Fruit fly (Drosophila melanogaster) whole organism: ENCODE data around the gene EloB.

ENCODE experiments used
- CG8478 ChIP-seq: fragments of >200 bp; optimal IDR thresholded peaks from 2 replicates; lab custom pipeline; 2018; ENCODE audit warnings: inconsistent platforms
- EcR ChIP-seq, 2 experiments: fragments of >200 bp; optimal IDR thresholded peaks; 2 replicates each; lab custom pipeline; 2017; ENCODE audit warnings: missing biosample characterization in 2 of 2, missing genetic modification characterization in 2 of 2, missing genetic modification reagents in 2 of 2
- pan ChIP-seq: fragments of >200 bp; optimal IDR thresholded peaks from 2 replicates; lab custom pipeline; 2017
- psq ChIP-seq: fragments of >200 bp; optimal IDR thresholded peaks from 2 replicates; lab custom pipeline; 2017

DNA sequence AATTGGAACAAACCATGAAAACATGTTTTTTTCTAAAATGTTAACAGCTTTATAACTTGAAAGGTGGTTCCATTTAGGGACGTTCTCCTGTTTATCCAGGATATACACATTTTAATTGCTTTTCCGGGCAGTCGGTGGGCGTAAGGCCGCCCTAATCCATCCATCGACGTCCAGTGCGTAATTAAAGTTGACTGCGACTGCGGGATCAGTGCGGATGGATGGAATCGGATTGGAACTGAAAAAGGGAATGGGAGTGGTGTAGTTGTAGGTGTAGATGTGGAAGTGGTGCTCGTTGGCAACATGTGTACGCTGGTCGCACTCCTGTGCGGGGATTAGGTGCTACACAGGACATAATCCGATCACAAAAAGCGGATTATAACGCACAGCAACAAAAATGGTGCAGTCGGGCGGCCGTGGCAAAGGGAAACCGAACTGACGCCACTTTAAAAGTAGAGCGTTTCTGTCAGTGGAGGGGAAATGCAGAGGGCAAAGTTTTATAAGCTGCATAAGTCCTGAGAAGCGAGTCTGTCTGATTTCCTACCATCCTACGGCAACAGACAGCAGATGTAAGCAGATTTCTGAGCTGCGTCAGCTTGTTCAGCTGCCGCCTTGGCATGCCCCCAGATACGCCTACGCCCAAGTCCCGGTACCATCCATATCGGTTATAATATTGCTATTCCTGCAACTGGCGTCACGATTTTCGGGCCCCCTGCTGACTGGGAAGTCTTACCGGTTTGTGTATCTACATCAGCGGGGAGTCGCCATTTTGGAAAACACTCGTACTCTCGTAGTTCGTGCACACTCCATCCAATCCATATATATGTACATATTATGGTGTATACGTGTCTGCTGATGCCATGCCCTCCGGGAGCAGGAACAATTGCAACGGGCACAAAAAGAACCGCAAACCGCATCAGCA, 18.0 kb upstream of the EloB start:
- no peak for TF ChIP-seq psq (lab: Kevin White, UChicago)
- TF ChIP-seq CG8478 (lab: Kevin White, UChicago) = no peak
- no peak for TF ChIP-seq pan
- TF ChIP-seq EcR (GFP tag; optimal IDR thresholded peaks at IDR 0.05; lab: Kevin White, UChicago) = no peak
